Fruit fly (Drosophila melanogaster): ENCODE results near the gene Hmgcl.
A peak's percentile ranks its signal among the peaks of the same experiment; 100 is the strongest.

Gene Hmgcl

dm6 chr2L:6939698-6940097, 20.5 kb upstream of the Hmgcl start (continued):
- TF ChIP-seq vvl (GFP tag; IDR thresholded peaks at IDR 0.05) (peak; percentile 18; the same call in 1 of the 2 replicates), odd (GFP tag; optimal IDR thresholded peaks at IDR 0.05) (no peak), Xrp1 (GFP tag; IDR thresholded peaks at IDR 0.05) (no peak), CG3065 (GFP tag; optimal IDR thresholded peaks at IDR 0.05) (no peak), wor (GFP tag; IDR thresholded peaks at IDR 0.05) (no peak), sd (tag; optimal IDR thresholded peaks at IDR 0.05) (no peak), hth (optimal IDR thresholded peaks at IDR 0.05) (no peak), rib (GFP tag; IDR thresholded peaks at IDR 0.05) (no peak), ro (GFP tag; IDR thresholded peaks at IDR 0.05) (no peak), CG12071 (GFP tag; optimal IDR thresholded peaks at IDR 0.05) (no peak), CG12236 (GFP tag; optimal IDR thresholded peaks at IDR 0.05) (no peak), z (GFP tag; IDR thresholded peaks at IDR 0.05) (0 out of 3 replicates have a peak, but pooled peaks have one; percentile 46), ems (GFP tag; optimal IDR thresholded peaks at IDR 0.05) (no peak), bbx (GFP tag; IDR thresholded peaks at IDR 0.05; ENCODE audit: partially characterized antibody) (0 out of 2 replicates have a peak, but pooled peaks have one; percentile 40), onecut (GFP tag; IDR thresholded peaks at IDR 0.05) (no peak), HmgZ (tag; optimal IDR thresholded peaks at IDR 0.05) (no peak), MBD-R2 (GFP tag; IDR thresholded peaks at IDR 0.05) (peak; percentile 32; the same call in 1 of the 2 replicates), Trl (optimal IDR thresholded peaks at IDR 0.05) (peak in 1 of 2 experiments; percentile 35), Trl (GFP tag; optimal IDR thresholded peaks at IDR 0.05) (no peak), unpg (GFP tag; optimal IDR thresholded peaks at IDR 0.05) (no peak), CoRest (tag; optimal IDR thresholded peaks at IDR 0.05) (no peak), Eip74EF (GFP tag; optimal IDR thresholded peaks at IDR 0.05) (no peak), cato (GFP tag; optimal IDR thresholded peaks at IDR 0.05; ENCODE audit: borderline replicate concordance) (no peak), pros (GFP tag; optimal IDR thresholded peaks at IDR 0.05) (no peak), lbe (GFP tag; optimal IDR thresholded peaks at IDR 0.05) (no peak), Sry-β (GFP tag; optimal IDR thresholded peaks at IDR 0.05) (peak; percentile 50), Atf3 (GFP tag; optimal IDR thresholded peaks at IDR 0.05) (no peak), vfl (GFP tag; optimal IDR thresholded peaks at IDR 0.05) (no peak), Opbp (GFP tag; IDR thresholded peaks at IDR 0.05; ENCODE audit: partially characterized antibody) (peak; percentile 46; the same call in 1 of the 3 replicates), ab (GFP tag; optimal IDR thresholded peaks at IDR 0.05) (no peak), Drgx (GFP tag; IDR thresholded peaks at IDR 0.05) (no peak), sr (GFP tag; IDR thresholded peaks at IDR 0.05) (no peak), Tbp (GFP tag; optimal IDR thresholded peaks at IDR 0.05) (no peak), CG11504 (tag; optimal IDR thresholded peaks at IDR 0.05) (no peak), CG10543 (GFP tag; optimal IDR thresholded peaks at IDR 0.05) (no peak), CG5953 (GFP tag; IDR thresholded peaks at IDR 0.05) (no peak), CG12391 (tag; optimal IDR thresholded peaks at IDR 0.05) (no peak), bcd (GFP tag; optimal IDR thresholded peaks at IDR 0.05) (no peak), CG3838 (GFP tag; optimal IDR thresholded peaks at IDR 0.05) (no peak), CG8478 (optimal IDR thresholded peaks at IDR 0.05) (peak; percentile 75), cg (GFP tag; optimal IDR thresholded peaks at IDR 0.05) (peak; percentile 39), stwl (tag; optimal IDR thresholded peaks at IDR 0.05) (peak; percentile 42), CG13123 (GFP tag; optimal IDR thresholded peaks at IDR 0.05) (no peak), CG2889 (GFP tag; IDR thresholded peaks at IDR 0.05) (no peak), CG2199 (GFP tag; IDR thresholded peaks at IDR 0.05) (0 out of 3 replicates have a peak, but pooled peaks have one; percentile 56), disco-r (GFP tag; optimal IDR thresholded peaks at IDR 0.05) (no peak), Hr51 (GFP tag; optimal IDR thresholded peaks at IDR 0.05) (no peak), CG8924 (tag; optimal IDR thresholded peaks at IDR 0.05) (peak; percentile 16), dimm (GFP tag; IDR thresholded peaks at IDR 0.05) (no peak), CG7928 (GFP tag; optimal IDR thresholded peaks at IDR 0.05) (no peak), Dfd (GFP tag; optimal IDR thresholded peaks at IDR 0.05) (no peak), B-H2 (GFP tag; optimal IDR thresholded peaks at IDR 0.05) (no peak), CG11247 (GFP tag; IDR thresholded peaks at IDR 0.05) (no peak)
